Fruit fly (Drosophila melanogaster) whole organism, adult: ENCODE results near the gene CG44085.

Experiments
- CG11617 ChIP-seq: fragments of 200-800 bp; sonication (Bioruptor generic); optimal IDR thresholded peaks from 2 replicates; lab custom pipeline; 2017; ENCODE audit warnings: mild to moderate bottlenecking, missing biosample characterization, missing genetic modification reagents, missing genetic modification characterization
- CG12768 ChIP-seq: fragments of 200-800 bp; sonication (Bioruptor generic); optimal IDR thresholded peaks from 2 replicates; lab custom pipeline; 2017; ENCODE audit warnings: missing biosample characterization, missing genetic modification characterization, mild to moderate bottlenecking, moderate library complexity, missing genetic modification reagents
- CG14711 ChIP-seq: fragments of 200-800 bp; sonication (Bioruptor generic); optimal IDR thresholded peaks from 2 replicates; lab custom pipeline; 2018; ENCODE audit warnings: missing biosample characterization, mild to moderate bottlenecking, missing genetic modification characterization, moderate library complexity
- CG1620 ChIP-seq: fragments of 200-800 bp; sonication (Bioruptor generic); optimal IDR thresholded peaks from 2 replicates; lab custom pipeline; 2016; ENCODE audit warnings: missing biosample characterization, missing genetic modification characterization
- CG33017 ChIP-seq: fragments of 200-800 bp; sonication (Bioruptor generic); optimal IDR thresholded peaks from 2 replicates; lab custom pipeline; 2018; ENCODE audit warnings: missing biosample characterization, mild to moderate bottlenecking, missing genetic modification characterization, moderate library complexity
- CG5204 ChIP-seq: fragments of 200-800 bp; sonication (Bioruptor generic); optimal IDR thresholded peaks from 2 replicates; lab custom pipeline; 2016; ENCODE audit warnings: missing biosample characterization, missing genetic modification characterization
- CG7045 ChIP-seq: fragments of 200-800 bp; sonication (Bioruptor generic); optimal IDR thresholded peaks from 2 replicates; lab custom pipeline; 2017; ENCODE audit warnings: missing biosample characterization, mild to moderate bottlenecking, missing genetic modification characterization
- CG7101 ChIP-seq: fragments of 200-800 bp; sonication (Bioruptor generic); optimal IDR thresholded peaks from 2 replicates; lab custom pipeline; 2018; ENCODE audit warnings: missing biosample characterization, mild to moderate bottlenecking, missing genetic modification characterization, moderate library complexity
- Clk ChIP-seq: fragments of 200-800 bp; sonication (Bioruptor generic); optimal IDR thresholded peaks from 2 replicates; lab custom pipeline; 2017; ENCODE audit warnings: missing biosample characterization, missing genetic modification characterization
- Crg-1 ChIP-seq: fragments of 200-800 bp; sonication (Bioruptor generic); optimal IDR thresholded peaks from 2 replicates; lab custom pipeline; 2016; ENCODE audit warnings: missing biosample characterization, missing genetic modification characterization
- Hr96 ChIP-seq: fragments of 200-800 bp; sonication (Bioruptor generic); optimal IDR thresholded peaks from 2 replicates; lab custom pipeline; 2016; ENCODE audit warnings: missing biosample characterization, missing genetic modification characterization
- Mnt ChIP-seq: fragments of 200-800 bp; sonication (Bioruptor generic); optimal IDR thresholded peaks from 2 replicates; lab custom pipeline; 2016; ENCODE audit warnings: missing biosample characterization, mild to moderate bottlenecking, missing genetic modification characterization
- bab1 ChIP-seq: fragments of 200-800 bp; sonication (Bioruptor generic); optimal IDR thresholded peaks from 3 replicates; lab custom pipeline; 2019; ENCODE audit warnings: missing biosample characterization, mild to moderate bottlenecking, missing genetic modification characterization, moderate library complexity
- cic ChIP-seq: fragments of 200-800 bp; sonication (Bioruptor generic); optimal IDR thresholded peaks from 2 replicates; lab custom pipeline; 2017; ENCODE audit warnings: missing biosample characterization, mild to moderate bottlenecking, missing genetic modification characterization, moderate library complexity
- cnc ChIP-seq, 2 experiments: fragments of >200 bp; optimal IDR thresholded peaks; 2 replicates each; lab custom pipeline; 2017
- kay ChIP-seq: fragments of 200-800 bp; sonication (Bioruptor generic); peaks from one replicate; lab custom pipeline; 2016; ENCODE audit warnings: missing biosample characterization, missing genetic modification characterization, borderline replicate concordance
- ovo ChIP-seq: fragments of 200-800 bp; sonication (Bioruptor generic); optimal IDR thresholded peaks from 2 replicates; lab custom pipeline; 2016; ENCODE audit warnings: missing biosample characterization, missing genetic modification characterization
- pad ChIP-seq: fragments of 200-800 bp; sonication (Bioruptor generic); optimal IDR thresholded peaks from 3 replicates; lab custom pipeline; 2017; ENCODE audit warnings: missing biosample characterization, missing genetic modification characterization, mild to moderate bottlenecking, moderate library complexity, missing genetic modification reagents
- tj ChIP-seq: fragments of 200-800 bp; sonication (Bioruptor generic); optimal IDR thresholded peaks from 3 replicates; lab custom pipeline; 2017; ENCODE audit warnings: missing biosample characterization, mild to moderate bottlenecking, missing genetic modification characterization, moderate library complexity
- toe ChIP-seq: fragments of 200-800 bp; sonication (Bioruptor generic); optimal IDR thresholded peaks from 2 replicates; lab custom pipeline; 2016; ENCODE audit warnings: missing biosample characterization, missing genetic modification characterization

Gene CG44085

dm6 chr2L:13290276-13291065, 29.7 kb downstream of the CG44085 start:
- peak; percentile 91 for TF ChIP-seq CG33017 (tag; lab: Kevin White, UChicago)
- no peak for TF ChIP-seq toe (GFP tag; lab: Kevin White, UChicago)
- peak; percentile 93 for TF ChIP-seq kay (GFP tag; lab: Kevin White, UChicago)
- TF ChIP-seq cic (GFP tag; lab: Kevin White, UChicago), result peak; percentile 99
- peak; percentile 39 for TF ChIP-seq ovo (GFP tag; lab: Kevin White, UChicago)
- peak; percentile 75 for TF ChIP-seq CG7101 (tag; lab: Kevin White, UChicago)
- peak; percentile 85 for TF ChIP-seq CG7045
- TF ChIP-seq cnc (optimal IDR thresholded peaks at IDR 0.05; lab: Kevin White, UChicago), result no peak
- TF ChIP-seq Crg-1, result peak; percentile 61
- peak; percentile 1 for TF ChIP-seq CG1620 (GFP tag; lab: Kevin White, UChicago)
- TF ChIP-seq CG14711 (tag; lab: Kevin White, UChicago), result peak; percentile 45
- TF ChIP-seq pad (GFP tag; lab: Kevin White, UChicago), result no peak
- TF ChIP-seq CG11617 (GFP tag; lab: Kevin White, UChicago), result peak; percentile 82
- TF ChIP-seq CG12768 (GFP tag; lab: Kevin White, UChicago), result peak; percentile 80
- peak; percentile 62 for TF ChIP-seq Mnt (GFP tag; lab: Kevin White, UChicago)
- no peak for TF ChIP-seq Hr96 (GFP tag; lab: Kevin White, UChicago)
- no peak for TF ChIP-seq CG5204 (GFP tag; lab: Kevin White, UChicago)
- TF ChIP-seq Clk (GFP tag; lab: Kevin White, UChicago), result peak; percentile 59
- peak; percentile 26 for TF ChIP-seq tj (GFP tag; lab: Kevin White, UChicago)
- TF ChIP-seq bab1 (GFP tag; lab: Kevin White, UChicago), result no peak

- TF ChIP-seq Crg-1, result no peak
- no peak for TF ChIP-seq CG1620 (GFP tag; lab: Kevin White, UChicago)
- no peak for TF ChIP-seq cnc (optimal IDR thresholded peaks at IDR 0.05; lab: Kevin White, UChicago)
- TF ChIP-seq Hr96 (GFP tag; lab: Kevin White, UChicago), result peak; percentile 13
- TF ChIP-seq CG11617 (GFP tag; lab: Kevin White, UChicago), result no peak
Measured at dm6 chr2L:13291066-13291434, 30.2 kb downstream of the CG44085 start.

- no peak for TF ChIP-seq toe (GFP tag; lab: Kevin White, UChicago)
- no peak for TF ChIP-seq bab1 (GFP tag; lab: Kevin White, UChicago)
- no peak for TF ChIP-seq CG33017 (tag; lab: Kevin White, UChicago)
- no peak for TF ChIP-seq CG1620 (GFP tag; lab: Kevin White, UChicago)
- TF ChIP-seq ovo (GFP tag; lab: Kevin White, UChicago), result no peak
- TF ChIP-seq CG14711 (tag; lab: Kevin White, UChicago), result no peak
- no peak for TF ChIP-seq cic (GFP tag; lab: Kevin White, UChicago)
- peak in 1 of 2 experiments; percentile 41 for TF ChIP-seq cnc (optimal IDR thresholded peaks at IDR 0.05; lab: Kevin White, UChicago)
- no peak for TF ChIP-seq CG12768 (GFP tag; lab: Kevin White, UChicago)
- peak; percentile 48 for TF ChIP-seq kay (GFP tag; lab: Kevin White, UChicago)
Measured at dm6 chr2L:13291960-13292487, 31.2 kb downstream of the CG44085 start.

- TF ChIP-seq pad (GFP tag; lab: Kevin White, UChicago) (no peak), kay (GFP tag; lab: Kevin White, UChicago) (no peak), toe (GFP tag; lab: Kevin White, UChicago) (no peak), CG33017 (tag; lab: Kevin White, UChicago) (no peak), Hr96 (GFP tag; lab: Kevin White, UChicago) (no peak), cic (GFP tag; lab: Kevin White, UChicago) (no peak), CG11617 (GFP tag; lab: Kevin White, UChicago) (no peak), CG1620 (GFP tag; lab: Kevin White, UChicago) (no peak), tj (GFP tag; lab: Kevin White, UChicago) (no peak), ovo (GFP tag; lab: Kevin White, UChicago) (no peak), CG7045 (no peak), Mnt (GFP tag; lab: Kevin White, UChicago) (no peak), CG5204 (GFP tag; lab: Kevin White, UChicago) (no peak), CG14711 (tag; lab: Kevin White, UChicago) (no peak), cnc (optimal IDR thresholded peaks at IDR 0.05; lab: Kevin White, UChicago) (no peak), bab1 (GFP tag; lab: Kevin White, UChicago) (no peak), Crg-1 (no peak), CG7101 (tag; lab: Kevin White, UChicago) (no peak)
Measured at dm6 chr2L:13292626-13293025, 31.8 kb downstream of the CG44085 start, which contains the start of gene CG16824. Gene CG16824, plus strand, starts transcription at chr2L:13293009.

- no peak for TF ChIP-seq kay (GFP tag; lab: Kevin White, UChicago)
- TF ChIP-seq CG11617 (GFP tag; lab: Kevin White, UChicago), result no peak
- no peak for TF ChIP-seq CG1620 (GFP tag; lab: Kevin White, UChicago)
- TF ChIP-seq pad (GFP tag; lab: Kevin White, UChicago), result peak; percentile 22
- TF ChIP-seq CG12768 (GFP tag; lab: Kevin White, UChicago), result peak; percentile 6
- no peak for TF ChIP-seq toe (GFP tag; lab: Kevin White, UChicago)
- TF ChIP-seq cnc (optimal IDR thresholded peaks at IDR 0.05; lab: Kevin White, UChicago), result no peak
- no peak for TF ChIP-seq CG7101 (tag; lab: Kevin White, UChicago)
- no peak for TF ChIP-seq CG7045
- TF ChIP-seq Hr96 (GFP tag; lab: Kevin White, UChicago), result no peak
- TF ChIP-seq Clk (GFP tag; lab: Kevin White, UChicago), result no peak
- TF ChIP-seq Mnt (GFP tag; lab: Kevin White, UChicago), result peak; percentile 32
- TF ChIP-seq bab1 (GFP tag; lab: Kevin White, UChicago), result no peak
- no peak for TF ChIP-seq CG33017 (tag; lab: Kevin White, UChicago)
- TF ChIP-seq ovo (GFP tag; lab: Kevin White, UChicago), result no peak
- TF ChIP-seq tj (GFP tag; lab: Kevin White, UChicago), result peak; percentile 92
- no peak for TF ChIP-seq CG5204 (GFP tag; lab: Kevin White, UChicago)
- no peak for TF ChIP-seq Crg-1
- no peak for TF ChIP-seq cic (GFP tag; lab: Kevin White, UChicago)
- TF ChIP-seq CG14711 (tag; lab: Kevin White, UChicago), result peak; percentile 65
Measured at dm6 chr2L:13295978-13296702, 35.3 kb downstream of the CG44085 start.
